Worm (Caenorhabditis elegans) whole organism, late embryonic: Measurements from ENCODE around the gene srd-50.

Experiments
- elt-2 ChIP-seq: sonication (generic microtip); optimal IDR thresholded peaks from 2 replicates; lab custom pipeline; 2016; ENCODE audit warnings: missing genetic modification reagents, missing genetic modification characterization, missing compliant biosample characterization
- elt-4 ChIP-seq: sonication (generic microtip); optimal IDR thresholded peaks from 2 replicates; lab custom pipeline; 2016; ENCODE audit warnings: missing genetic modification characterization, missing compliant biosample characterization
- nfya-1 ChIP-seq: sonication (generic microtip); optimal IDR thresholded peaks from 2 replicates; lab custom pipeline; 2017; ENCODE audit warnings: missing genetic modification characterization, mild to moderate bottlenecking, missing compliant biosample characterization, antibody characterized with exemption, moderate library complexity
- nhr-11 ChIP-seq: fragments of 150-350 bp; optimal IDR thresholded peaks from 2 replicates; lab custom pipeline; 2014; ENCODE audit warnings: missing biosample characterization, missing genetic modification characterization
- pqm-1 ChIP-seq: sonication (generic microtip); optimal IDR thresholded peaks from 2 replicates; lab custom pipeline; 2016; ENCODE audit warnings: missing genetic modification characterization, missing compliant biosample characterization
- ztf-16 ChIP-seq: sonication (generic microtip); optimal IDR thresholded peaks from 2 replicates; lab custom pipeline; 2017; ENCODE audit warnings: missing genetic modification characterization, missing compliant biosample characterization

DNA sequence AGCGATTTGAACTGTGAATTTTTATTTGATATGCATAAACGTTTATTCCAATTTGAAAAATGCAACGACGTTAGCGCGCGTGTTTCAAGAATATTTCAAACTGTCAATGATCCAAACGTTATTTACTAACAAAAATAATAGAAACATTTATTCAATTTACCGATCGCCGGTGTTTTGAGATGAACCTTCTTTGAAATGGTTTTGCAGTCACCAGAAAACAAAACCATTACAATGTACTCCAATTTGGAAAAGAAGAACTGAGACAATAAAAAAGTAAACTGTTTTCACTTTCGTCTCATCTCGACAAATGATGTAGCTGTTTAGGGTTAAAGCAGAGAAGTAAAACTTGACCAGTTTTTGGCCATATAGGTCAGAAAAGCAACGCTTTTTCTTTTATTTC lies 25.6 kb upstream of the srd-50 start, which contains the start of gene H06A10.1:
- TF ChIP-seq elt-2 (tag; lab: Kevin White, UChicago): no peak
- no peak for TF ChIP-seq pqm-1 (tag; lab: Kevin White, UChicago)
- TF ChIP-seq nfya-1 (tag; lab: Kevin White, UChicago): no peak
- no peak for TF ChIP-seq ztf-16 (tag; lab: Kevin White, UChicago)
- TF ChIP-seq nhr-11 (tag; lab: Kevin White, UChicago): no peak
- no peak for TF ChIP-seq elt-4 (tag; lab: Kevin White, UChicago)
